Fruit fly (Drosophila melanogaster) Kc167 (cell line): Measurements from ENCODE around the gene Meics.

Experiments used
- Sin3A ChIP-seq: fragments of >200 bp; optimal IDR thresholded peaks from 2 replicates; lab custom pipeline; 2018; ENCODE audit warnings: missing external identifiers
- h ChIP-seq: fragments of >200 bp; optimal IDR thresholded peaks from 3 replicates; lab custom pipeline; 2018; ENCODE audit warnings: missing external identifiers
- insv ChIP-seq: fragments of >200 bp; optimal IDR thresholded peaks from 3 replicates; lab custom pipeline; 2018; ENCODE audit warnings: missing external identifiers

DNA sequence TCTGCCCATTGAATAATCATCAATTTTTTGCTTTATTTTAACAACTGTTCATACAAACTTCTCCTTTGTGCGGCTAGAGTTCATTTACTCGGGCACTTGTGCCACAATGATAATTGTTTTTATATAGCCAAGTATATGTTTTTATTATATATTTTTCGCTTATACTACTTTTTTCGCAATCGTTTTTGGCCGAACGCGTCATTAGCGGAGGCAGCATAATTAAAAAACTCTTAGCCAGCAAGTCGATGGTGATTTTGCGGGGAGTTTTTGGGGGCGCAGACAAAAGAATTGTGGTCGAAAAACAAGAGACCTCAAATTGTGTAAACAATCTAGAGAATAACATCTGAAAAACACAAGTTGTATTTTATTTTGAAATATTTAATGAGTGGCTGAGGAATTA lies 12.9 kb downstream of the Meics start:
- TF ChIP-seq h (lab: Kevin White, UChicago) (no peak), insv (lab: Kevin White, UChicago) (no peak), Sin3A (no peak)
